Worm (Caenorhabditis elegans) whole organism, L3 larva: ENCODE results near the gene F35F10.6.

ENCODE experiments used
- elt-2 ChIP-seq: sonication (generic microtip); optimal IDR thresholded peaks from 2 replicates; lab custom pipeline; 2016; ENCODE audit warnings: missing genetic modification reagents, mild to moderate bottlenecking, missing genetic modification characterization, missing compliant biosample characterization
- elt-3 ChIP-seq, 3 experiments: fragments of 150-350 bp in 1 of 3; sonication (generic microtip) in 2 of 3; optimal IDR thresholded peaks; 2 replicates in 2 of 3; 4 replicates in 1 of 3; lab custom pipeline; 2014 to 2017; ENCODE audit warnings: missing biosample characterization in 3 of 3, missing genetic modification characterization in 3 of 3
- lin-39 ChIP-seq: fragments of 150-350 bp; optimal IDR thresholded peaks from 2 replicates; lab custom pipeline; 2018; ENCODE audit warnings: missing biosample characterization, missing genetic modification reagents, missing genetic modification characterization
- nhr-77 ChIP-seq: fragments of 150-350 bp; optimal IDR thresholded peaks from 2 replicates; lab custom pipeline; 2014; ENCODE audit warnings: missing biosample characterization, missing genetic modification characterization
- pqm-1 ChIP-seq: fragments of 150-350 bp; optimal IDR thresholded peaks from 2 replicates; lab custom pipeline; 2017; ENCODE audit warnings: missing biosample characterization, missing genetic modification characterization, inconsistent platforms
- unc-39 ChIP-seq: sonication (generic microtip); optimal IDR thresholded peaks from 4 replicates; lab custom pipeline; 2017; ENCODE audit warnings: missing biosample characterization, missing genetic modification characterization
- unc-62 ChIP-seq: fragments of 150-350 bp; sonication (generic microtip); optimal IDR thresholded peaks from 4 replicates; lab custom pipeline; 2014; ENCODE audit warnings: missing biosample characterization, missing genetic modification reagents, missing genetic modification characterization

DNA sequence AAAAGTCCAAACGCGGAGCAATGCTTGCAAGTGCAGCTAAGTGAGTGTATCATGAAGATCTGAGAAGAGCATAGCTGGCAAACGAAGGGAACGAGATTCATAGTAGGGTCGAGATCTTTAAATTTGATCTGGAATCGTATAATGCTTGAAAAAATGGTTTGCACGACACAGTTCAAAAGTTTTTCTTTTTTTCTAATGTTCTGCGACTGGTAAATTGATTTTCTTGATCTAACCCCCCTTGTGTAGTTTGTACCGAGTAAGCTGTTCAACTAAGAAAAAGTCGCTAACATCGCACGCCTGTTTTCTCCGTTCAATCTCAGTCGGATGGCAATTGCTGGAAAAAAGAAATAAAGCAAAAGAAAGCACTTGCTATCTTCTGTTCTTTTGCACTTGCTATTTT, 31.3 kb upstream of the F35F10.6 start, which contains the start of gene C17B7.14:
- TF ChIP-seq unc-39: no peak
- no peak for TF ChIP-seq unc-62
- no peak for TF ChIP-seq elt-3 (tag; optimal IDR thresholded peaks at IDR 0.05; lab: Kevin White, UChicago)
- no peak for TF ChIP-seq pqm-1 (tag; lab: Kevin White, UChicago)
- no peak for TF ChIP-seq nhr-77
- no peak for TF ChIP-seq lin-39 (tag; lab: Kevin White, UChicago)
- no peak for TF ChIP-seq elt-2 (tag; lab: Kevin White, UChicago)
